Fruit fly (Drosophila melanogaster) whole organism: ENCODE data around the gene CG17298.

ENCODE experiments used
- CG8478 ChIP-seq: fragments of >200 bp; optimal IDR thresholded peaks from 2 replicates; lab custom pipeline; 2018; ENCODE audit warnings: inconsistent platforms
- EcR ChIP-seq, 2 experiments: fragments of >200 bp; optimal IDR thresholded peaks; 2 replicates each; lab custom pipeline; 2017; ENCODE audit warnings: missing biosample characterization in 2 of 2, missing genetic modification characterization in 2 of 2, missing genetic modification reagents in 2 of 2

dm6 chr3R:21330542-21330941 is 47.5 kb downstream of the CG17298 start:
- TF ChIP-seq EcR (GFP tag; optimal IDR thresholded peaks at IDR 0.05; lab: Kevin White, UChicago) (no peak), CG8478 (lab: Kevin White, UChicago) (no peak)
